Worm (Caenorhabditis elegans) whole organism, L3 larva: ENCODE data around the gene srd-45.

ENCODE experiments used
- aly-2 ChIP-seq: fragments of 150-350 bp; optimal IDR thresholded peaks from 2 replicates; lab custom pipeline; 2014; ENCODE audit warnings: missing biosample characterization, missing genetic modification characterization
- ama-1 ChIP-seq: fragments of 150-350 bp; optimal IDR thresholded peaks from 2 replicates; lab custom pipeline; 2018
- ceh-16 ChIP-seq: sonication (generic microtip); optimal IDR thresholded peaks from 2 replicates; lab custom pipeline; 2017; ENCODE audit warnings: missing biosample characterization, missing genetic modification characterization
- ceh-9 ChIP-seq: sonication (generic microtip); optimal IDR thresholded peaks from 2 replicates; lab custom pipeline; 2018; ENCODE audit warnings: missing biosample characterization, missing genetic modification characterization
- elt-2 ChIP-seq: sonication (generic microtip); optimal IDR thresholded peaks from 2 replicates; lab custom pipeline; 2016; ENCODE audit warnings: missing genetic modification reagents, mild to moderate bottlenecking, missing genetic modification characterization, missing compliant biosample characterization
- lin-15B ChIP-seq: fragments of 150-350 bp; optimal IDR thresholded peaks from 2 replicates; lab custom pipeline; 2014; ENCODE audit warnings: missing biosample characterization, missing genetic modification characterization
- lsy-12 ChIP-seq: sonication (generic microtip); optimal IDR thresholded peaks from 2 replicates; lab custom pipeline; 2016; ENCODE audit warnings: mild to moderate bottlenecking, missing genetic modification characterization, missing compliant biosample characterization
- mdl-1 ChIP-seq: fragments of 150-350 bp; optimal IDR thresholded peaks from 2 replicates; lab custom pipeline; 2014; ENCODE audit warnings: missing biosample characterization, missing genetic modification characterization
- nhr-12 ChIP-seq: fragments of 150-350 bp; optimal IDR thresholded peaks from 2 replicates; lab custom pipeline; 2014; ENCODE audit warnings: missing biosample characterization, missing genetic modification characterization
- nhr-23 ChIP-seq: fragments of 150-350 bp; optimal IDR thresholded peaks from 2 replicates; lab custom pipeline; 2014; ENCODE audit warnings: missing biosample characterization, missing genetic modification reagents, missing genetic modification characterization
- nhr-237 ChIP-seq: fragments of 150-350 bp; optimal IDR thresholded peaks from 2 replicates; lab custom pipeline; 2014; ENCODE audit warnings: missing biosample characterization, missing genetic modification characterization
- nhr-67 ChIP-seq: fragments of 150-350 bp; optimal IDR thresholded peaks from 2 replicates; lab custom pipeline; 2014; ENCODE audit warnings: missing biosample characterization, missing genetic modification characterization
- tbx-2 ChIP-seq: sonication (generic microtip); optimal IDR thresholded peaks from 2 replicates; lab custom pipeline; 2016; ENCODE audit warnings: mild to moderate bottlenecking, missing genetic modification characterization, missing compliant biosample characterization
- ztf-4 ChIP-seq: fragments of 150-350 bp; optimal IDR thresholded peaks from 2 replicates; lab custom pipeline; 2014; ENCODE audit warnings: missing biosample characterization, missing genetic modification characterization

ce11 chrX:12335808-12336207 is 7.0 kb downstream of the srd-45 start, which contains the start of gene srd-48:
- TF ChIP-seq elt-2 (tag; lab: Kevin White, UChicago): no peak
- no peak for TF ChIP-seq lsy-12 (tag; lab: Kevin White, UChicago)
- no peak for TF ChIP-seq tbx-2 (tag; lab: Kevin White, UChicago)
- no peak for TF ChIP-seq nhr-237 (tag; lab: Kevin White, UChicago)
- TF ChIP-seq ceh-9 (tag; lab: Kevin White, UChicago): no peak
- no peak for TF ChIP-seq ztf-4 (tag; lab: Kevin White, UChicago)
- TF ChIP-seq ama-1 (lab: Kevin White, UChicago): no peak
- no peak for TF ChIP-seq mdl-1
- no peak for TF ChIP-seq nhr-67
- no peak for TF ChIP-seq ceh-16 (tag; lab: Kevin White, UChicago)
- TF ChIP-seq nhr-23 (tag; lab: Kevin White, UChicago): no peak
- TF ChIP-seq lin-15B: no peak
- TF ChIP-seq nhr-12 (tag; lab: Kevin White, UChicago): no peak
- no peak for TF ChIP-seq aly-2
